Worm (Caenorhabditis elegans) whole organism, L3 larva: ENCODE data around the gene Y37E11AM.3.

Source experiments
- R02D3.7 ChIP-seq: fragments of 150-350 bp; optimal IDR thresholded peaks from 2 replicates; lab custom pipeline; 2014; ENCODE audit warnings: missing biosample characterization, missing genetic modification characterization
- ZK546.5 ChIP-seq: sonication (generic microtip); optimal IDR thresholded peaks from 2 replicates; lab custom pipeline; 2017; ENCODE audit warnings: missing biosample characterization, missing genetic modification characterization
- ceh-82 ChIP-seq: fragments of 150-350 bp; optimal IDR thresholded peaks from 2 replicates; lab custom pipeline; 2014; ENCODE audit warnings: missing biosample characterization, missing genetic modification characterization
- ceh-9 ChIP-seq: sonication (generic microtip); optimal IDR thresholded peaks from 2 replicates; lab custom pipeline; 2018; ENCODE audit warnings: missing biosample characterization, missing genetic modification characterization
- daf-12 ChIP-seq: fragments of 150-350 bp; optimal IDR thresholded peaks from 2 replicates; lab custom pipeline; 2014; ENCODE audit warnings: missing biosample characterization, missing genetic modification reagents, missing genetic modification characterization
- egl-27 ChIP-seq: sonication (generic microtip); optimal IDR thresholded peaks from 4 replicates; lab custom pipeline; 2017; ENCODE audit warnings: missing biosample characterization, missing genetic modification reagents, missing genetic modification characterization
- egl-5 ChIP-seq: fragments of 150-350 bp; optimal IDR thresholded peaks from 2 replicates; lab custom pipeline; 2017; ENCODE audit warnings: missing biosample characterization, missing genetic modification reagents, missing genetic modification characterization, inconsistent platforms
- elt-2 ChIP-seq: sonication (generic microtip); optimal IDR thresholded peaks from 2 replicates; lab custom pipeline; 2016; ENCODE audit warnings: missing genetic modification reagents, mild to moderate bottlenecking, missing genetic modification characterization, missing compliant biosample characterization
- elt-3 ChIP-seq, 3 experiments: fragments of 150-350 bp in 1 of 3; sonication (generic microtip) in 2 of 3; optimal IDR thresholded peaks; 2 replicates in 2 of 3; 4 replicates in 1 of 3; lab custom pipeline; 2014 to 2017; ENCODE audit warnings: missing biosample characterization in 3 of 3, missing genetic modification characterization in 3 of 3
- eor-1 ChIP-seq, 2 experiments: fragments of 150-350 bp; optimal IDR thresholded peaks; 2 replicates each; lab custom pipeline; 2014 to 2018; ENCODE audit warnings: missing biosample characterization in 2 of 2, missing genetic modification characterization in 2 of 2
- fkh-2 ChIP-seq: fragments of 150-350 bp; optimal IDR thresholded peaks from 2 replicates; lab custom pipeline; 2014; ENCODE audit warnings: missing biosample characterization, missing genetic modification reagents, missing genetic modification characterization
- fos-1 ChIP-seq: fragments of 150-350 bp; optimal IDR thresholded peaks from 2 replicates; lab custom pipeline; 2014; ENCODE audit warnings: missing biosample characterization, missing genetic modification characterization
- hmg-11 ChIP-seq: sonication (generic microtip); optimal IDR thresholded peaks from 2 replicates; lab custom pipeline; 2016; ENCODE audit warnings: missing genetic modification characterization, missing compliant biosample characterization
- lin-15B ChIP-seq: fragments of 150-350 bp; optimal IDR thresholded peaks from 2 replicates; lab custom pipeline; 2014; ENCODE audit warnings: missing biosample characterization, missing genetic modification characterization
- lin-39 ChIP-seq: fragments of 150-350 bp; optimal IDR thresholded peaks from 2 replicates; lab custom pipeline; 2018; ENCODE audit warnings: missing biosample characterization, missing genetic modification reagents, missing genetic modification characterization
- mml-1 ChIP-seq: fragments of 150-350 bp; sonication (generic microtip); optimal IDR thresholded peaks from 3 replicates; lab custom pipeline; 2014; ENCODE audit warnings: missing biosample characterization, missing genetic modification characterization
- nfya-1 ChIP-seq: sonication (generic microtip); optimal IDR thresholded peaks from 2 replicates; lab custom pipeline; 2017; ENCODE audit warnings: missing genetic modification characterization, mild to moderate bottlenecking, missing compliant biosample characterization, antibody characterized with exemption, moderate library complexity; ENCODE audit not compliant: insufficient read depth
- nhr-11 ChIP-seq: fragments of 150-350 bp; optimal IDR thresholded peaks from 2 replicates; lab custom pipeline; 2014; ENCODE audit warnings: missing biosample characterization, missing genetic modification characterization
- nhr-237 ChIP-seq: fragments of 150-350 bp; optimal IDR thresholded peaks from 2 replicates; lab custom pipeline; 2014; ENCODE audit warnings: missing biosample characterization, missing genetic modification characterization
- nhr-43 ChIP-seq: sonication (generic microtip); optimal IDR thresholded peaks from 2 replicates; lab custom pipeline; 2016; ENCODE audit warnings: mild to moderate bottlenecking, missing genetic modification characterization, missing compliant biosample characterization; ENCODE audit not compliant: poor library complexity, severe bottlenecking
- nhr-67 ChIP-seq: fragments of 150-350 bp; optimal IDR thresholded peaks from 2 replicates; lab custom pipeline; 2014; ENCODE audit warnings: missing biosample characterization, missing genetic modification characterization
- nhr-76 ChIP-seq: fragments of 150-350 bp; sonication (generic microtip); optimal IDR thresholded peaks from 5 replicates; lab custom pipeline; 2014; ENCODE audit warnings: missing biosample characterization, missing genetic modification characterization
- nhr-77 ChIP-seq: fragments of 150-350 bp; optimal IDR thresholded peaks from 2 replicates; lab custom pipeline; 2014; ENCODE audit warnings: missing biosample characterization, missing genetic modification characterization
- pha-4 ChIP-seq: fragments of 150-350 bp; optimal IDR thresholded peaks from 2 replicates; lab custom pipeline; 2014; ENCODE audit warnings: missing biosample characterization, missing genetic modification reagents, missing genetic modification characterization
- pqm-1 ChIP-seq: fragments of 150-350 bp; optimal IDR thresholded peaks from 2 replicates; lab custom pipeline; 2017; ENCODE audit warnings: missing biosample characterization, missing genetic modification characterization, inconsistent platforms
- snpc-4 ChIP-seq: fragments of 150-350 bp; optimal IDR thresholded peaks from 2 replicates; lab custom pipeline; 2014; ENCODE audit warnings: missing biosample characterization, missing genetic modification characterization
- tbx-2 ChIP-seq: sonication (generic microtip); optimal IDR thresholded peaks from 2 replicates; lab custom pipeline; 2016; ENCODE audit warnings: mild to moderate bottlenecking, missing genetic modification characterization, missing compliant biosample characterization
- unc-39 ChIP-seq: sonication (generic microtip); optimal IDR thresholded peaks from 4 replicates; lab custom pipeline; 2017; ENCODE audit warnings: missing biosample characterization, missing genetic modification characterization
- unc-62 ChIP-seq: fragments of 150-350 bp; sonication (generic microtip); optimal IDR thresholded peaks from 4 replicates; lab custom pipeline; 2014; ENCODE audit warnings: missing biosample characterization, missing genetic modification reagents, missing genetic modification characterization
- ztf-4 ChIP-seq: fragments of 150-350 bp; optimal IDR thresholded peaks from 2 replicates; lab custom pipeline; 2014; ENCODE audit warnings: missing biosample characterization, missing genetic modification characterization

The Y37E11AM.3 gene

ce11 chrIV:3741874-3742273, 22.9 kb upstream of the Y37E11AM.3 start:
- TF ChIP-seq unc-62: no peak
- TF ChIP-seq nhr-43 (tag; lab: Kevin White, UChicago): no peak

ce11 chrIV:3740830-3741477, 22.0 kb upstream of the Y37E11AM.3 start, which contains the start of gene nape-1:
Gene nape-1, minus strand, starts transcription at chrIV:3740880.
- TF ChIP-seq unc-62 (no peak), lin-15B (tag; lab: Kevin White, UChicago) (peak; percentile 59), egl-5 (peak; percentile 41), ztf-4 (no peak), egl-27 (tag; lab: Kevin White, UChicago) (no peak), elt-2 (peak; percentile 35), pha-4 (peak; percentile 99), lin-39 (peak; percentile 46), nfya-1 (tag; lab: Kevin White, UChicago) (peak; percentile 54), pqm-1 (tag; lab: Kevin White, UChicago) (peak; percentile 31), nhr-76 (tag; lab: Kevin White, UChicago) (no peak), R02D3.7 (tag; lab: Kevin White, UChicago) (no peak), hmg-11 (tag; lab: Kevin White, UChicago) (peak; percentile 42)
- TF ChIP-seq, all 47 proteins: peak for 8

DNA sequence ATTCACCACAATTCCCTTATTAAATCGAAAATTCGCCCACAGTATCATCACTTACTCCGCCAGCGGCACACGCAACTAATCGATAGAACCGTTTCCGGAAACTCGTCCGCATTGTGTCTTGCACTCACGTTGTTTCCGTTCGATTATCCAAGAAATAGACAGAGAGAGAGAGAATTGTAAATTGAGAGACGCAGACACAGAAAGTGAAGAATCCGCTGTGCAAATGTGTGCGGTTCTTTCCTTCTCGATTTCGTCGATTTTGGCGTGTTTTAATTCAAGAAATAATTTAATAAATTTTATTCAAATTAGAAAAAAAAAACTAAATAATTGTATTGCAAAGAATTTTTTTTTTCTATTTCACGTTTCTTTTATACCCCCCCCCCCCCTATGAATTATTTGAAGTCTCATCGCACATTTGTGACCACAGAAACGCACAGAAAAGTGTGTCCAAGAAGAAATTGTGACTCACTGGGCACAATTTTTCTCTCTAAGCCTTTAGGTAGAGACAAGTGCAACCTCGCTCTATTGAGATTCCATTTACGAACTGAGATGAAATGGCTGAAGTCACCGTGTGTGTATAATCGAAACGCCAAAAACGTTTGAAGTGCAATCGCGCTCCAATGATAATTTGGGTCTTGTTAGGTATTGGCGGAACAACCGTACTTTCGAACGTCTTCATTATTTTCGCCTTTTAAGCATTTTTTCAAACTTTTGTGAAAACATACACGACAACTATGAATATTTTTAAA, 19.9 kb upstream of the Y37E11AM.3 start, which contains the start of gene nape-2:
TSS of gene nape-2 (minus strand) at position 271 of the 749 bp plus-strand sequence.
- TF ChIP-seq unc-39 (tag; lab: Kevin White, UChicago) (no peak), pha-4 (peak; percentile 31), lin-15B (tag; lab: Kevin White, UChicago) (peak; percentile 23), snpc-4 (tag; lab: Kevin White, UChicago) (no peak), nhr-237 (no peak), pqm-1 (tag; lab: Kevin White, UChicago) (no peak), lin-39 (peak; percentile 33)

ce11 chrIV:3736244-3736643, 17.3 kb upstream of the Y37E11AM.3 start:
- TF ChIP-seq ceh-82 (tag; lab: Kevin White, UChicago) (no peak), pqm-1 (tag; lab: Kevin White, UChicago) (no peak)

DNA sequence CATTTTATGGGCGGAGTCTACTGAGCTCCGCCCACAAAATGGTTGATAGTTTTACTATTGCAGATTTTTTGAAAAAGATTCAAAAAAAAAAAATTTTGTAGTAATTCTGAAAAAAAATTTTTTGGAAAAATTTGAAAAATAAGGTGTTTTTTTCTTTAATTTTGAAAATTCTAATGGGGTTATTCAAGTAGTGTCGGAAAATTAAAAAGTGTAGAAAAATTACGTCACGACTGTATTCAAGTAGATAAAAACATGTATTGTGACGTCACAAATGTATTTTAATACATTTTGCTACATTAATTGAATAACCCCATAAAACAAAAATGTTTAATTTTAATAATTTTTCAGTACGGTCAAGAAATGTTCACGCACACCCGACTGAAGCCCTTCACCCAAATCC, 14.3 kb upstream of the Y37E11AM.3 start:
- TF ChIP-seq unc-62: no peak
- TF ChIP-seq elt-2: no peak
- TF ChIP-seq mml-1: no peak

- TF ChIP-seq elt-3 (tag; optimal IDR thresholded peaks at IDR 0.05; lab: Kevin White, UChicago) (no peak), fkh-2 (tag; lab: Kevin White, UChicago) (no peak), tbx-2 (tag; lab: Kevin White, UChicago) (no peak), nhr-67 (no peak), unc-39 (tag; lab: Kevin White, UChicago) (no peak), nhr-77 (tag; lab: Kevin White, UChicago) (no peak), daf-12 (no peak), ZK546.5 (tag; lab: Kevin White, UChicago) (no peak), ceh-9 (tag; lab: Kevin White, UChicago) (no peak), fos-1 (no peak), nhr-11 (tag; lab: Kevin White, UChicago) (no peak), eor-1 (tag; optimal IDR thresholded peaks at IDR 0.05; lab: Kevin White, UChicago) (no peak)
Measured at ce11 chrIV:3731430-3731829, 12.5 kb upstream of the Y37E11AM.3 start.
